Worm (Caenorhabditis elegans) whole organism, mixed stage, embryonic: ENCODE results near the gene aat-8.

Experiments
- M03D4.4 ChIP-seq: sonication (generic microtip); optimal IDR thresholded peaks from 2 replicates; lab custom pipeline; 2017; ENCODE audit warnings: mild to moderate bottlenecking, missing genetic modification characterization, missing compliant biosample characterization
- elt-1 ChIP-seq: sonication (generic microtip); optimal IDR thresholded peaks from 2 replicates; lab custom pipeline; 2017; ENCODE audit warnings: missing genetic modification characterization, mild to moderate bottlenecking, missing compliant biosample characterization, antibody characterized with exemption, moderate library complexity, borderline replicate concordance; ENCODE audit not compliant: insufficient read depth
- lin-13 ChIP-seq: fragments of 150-350 bp; optimal IDR thresholded peaks from 2 replicates; lab custom pipeline; 2014; ENCODE audit warnings: missing biosample characterization, missing genetic modification characterization
- lsy-2 ChIP-seq: fragments of 150-350 bp; optimal IDR thresholded peaks from 2 replicates; lab custom pipeline; 2014; ENCODE audit warnings: missing biosample characterization, missing genetic modification characterization
- nhr-76 ChIP-seq: sonication (generic microtip); optimal IDR thresholded peaks from 2 replicates; lab custom pipeline; 2017; ENCODE audit warnings: missing biosample characterization, missing genetic modification characterization
- sptf-1 ChIP-seq: sonication (generic microtip); optimal IDR thresholded peaks from 2 replicates; lab custom pipeline; 2017; ENCODE audit warnings: mild to moderate bottlenecking, missing genetic modification characterization, moderate library complexity, missing compliant biosample characterization
- unc-39 ChIP-seq: fragments of 150-350 bp; optimal IDR thresholded peaks from 2 replicates; lab custom pipeline; 2014; ENCODE audit warnings: missing biosample characterization, missing genetic modification characterization
- unc-62 ChIP-seq: fragments of 150-350 bp; optimal IDR thresholded peaks from 2 replicates; lab custom pipeline; 2014; ENCODE audit warnings: missing biosample characterization, missing genetic modification reagents, missing genetic modification characterization

DNA sequence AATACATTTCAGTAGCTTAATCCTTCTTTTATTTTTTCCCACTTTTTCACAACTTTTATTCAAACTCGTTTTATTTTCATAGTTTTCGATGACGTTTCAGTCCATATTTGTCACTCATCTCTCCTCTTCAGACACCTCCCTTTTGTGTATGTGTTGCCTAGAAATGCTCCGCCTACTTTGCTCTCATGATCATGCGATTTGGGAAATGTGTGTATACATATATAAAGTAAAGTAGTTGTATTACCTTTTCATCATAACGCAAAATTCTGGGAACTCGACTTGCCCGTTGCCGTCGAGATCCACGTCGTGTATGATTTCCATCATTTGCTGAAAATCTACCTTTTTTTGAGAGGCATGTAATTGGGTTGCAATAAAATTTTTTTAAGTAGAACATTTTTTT is 32.8 kb downstream of the aat-8 start:
- TF ChIP-seq elt-1 (tag; lab: Kevin White, UChicago): no peak
- TF ChIP-seq sptf-1: no peak
- no peak for TF ChIP-seq M03D4.4 (tag; lab: Kevin White, UChicago)
- no peak for TF ChIP-seq unc-62
- no peak for TF ChIP-seq lin-13 (tag; lab: Kevin White, UChicago)
- no peak for TF ChIP-seq lsy-2 (tag; lab: Kevin White, UChicago)
- no peak for TF ChIP-seq unc-39
- no peak for TF ChIP-seq nhr-76
